Fruit fly (Drosophila melanogaster) whole organism, embryonic: ENCODE results near the gene Cp16.

Experiments used
- CG10959 ChIP-seq: fragments of 200-800 bp; sonication (Bioruptor generic); IDR thresholded peaks from 2 replicates; pipeline ENCODE4 v1.3.6; 2022; ENCODE audit warnings: missing biosample characterization, missing genetic modification characterization
- CG12236 ChIP-seq: fragments of 200-800 bp; sonication (Bioruptor generic); optimal IDR thresholded peaks from 2 replicates; lab custom pipeline; 2016; ENCODE audit warnings: missing biosample characterization, missing genetic modification characterization
- CG12942 ChIP-seq: fragments of 200-800 bp; sonication (Bioruptor generic); optimal IDR thresholded peaks from 3 replicates; lab custom pipeline; 2016; ENCODE audit warnings: missing biosample characterization, missing genetic modification characterization
- CG13424 ChIP-seq: fragments of 200-800 bp; sonication (Bioruptor generic); optimal IDR thresholded peaks from 2 replicates; lab custom pipeline; 2019; ENCODE audit warnings: missing biosample characterization, mild to moderate bottlenecking, missing genetic modification characterization, moderate library complexity
- CG13775 ChIP-seq: fragments of 200-800 bp; sonication (Bioruptor generic); optimal IDR thresholded peaks from 3 replicates; lab custom pipeline; 2017; ENCODE audit warnings: missing biosample characterization, mild to moderate bottlenecking, missing genetic modification characterization
- CG15269 ChIP-seq: fragments of 200-800 bp; sonication (Bioruptor generic); optimal IDR thresholded peaks from 2 replicates; lab custom pipeline; 2018; ENCODE audit warnings: missing biosample characterization, mild to moderate bottlenecking, missing genetic modification characterization, moderate library complexity
- CG17802 ChIP-seq: fragments of 200-800 bp; sonication (Bioruptor generic); optimal IDR thresholded peaks from 2 replicates; lab custom pipeline; 2018; ENCODE audit warnings: missing biosample characterization, mild to moderate bottlenecking, missing genetic modification characterization, moderate library complexity
- CG17829 ChIP-seq: fragments of 200-800 bp; optimal IDR thresholded peaks from 2 replicates; lab custom pipeline; 2019; ENCODE audit warnings: missing biosample characterization, mild to moderate bottlenecking, missing genetic modification characterization, moderate library complexity
- CG18764 ChIP-seq: fragments of 200-800 bp; sonication (Bioruptor generic); optimal IDR thresholded peaks from 3 replicates; lab custom pipeline; 2016; ENCODE audit warnings: missing biosample characterization, missing genetic modification characterization
- CG2116 ChIP-seq: fragments of 200-800 bp; sonication (Bioruptor generic); optimal IDR thresholded peaks from 3 replicates; lab custom pipeline; 2018; ENCODE audit warnings: missing biosample characterization, mild to moderate bottlenecking, missing genetic modification characterization
- CG2678 ChIP-seq: fragments of 200-800 bp; sonication (Bioruptor generic); optimal IDR thresholded peaks from 3 replicates; lab custom pipeline; 2019; ENCODE audit warnings: missing biosample characterization, mild to moderate bottlenecking, missing genetic modification characterization, moderate library complexity
- CG3163 ChIP-seq: fragments of 200-800 bp; sonication (Bioruptor generic); optimal IDR thresholded peaks from 3 replicates; lab custom pipeline; 2016; ENCODE audit warnings: missing biosample characterization, missing genetic modification characterization
- CG33557 ChIP-seq: fragments of 200-800 bp; sonication (Bioruptor generic); optimal IDR thresholded peaks from 2 replicates; lab custom pipeline; 2019; ENCODE audit warnings: missing biosample characterization, mild to moderate bottlenecking, missing genetic modification characterization, moderate library complexity
- CG4282 ChIP-seq: fragments of 200-800 bp; sonication (Bioruptor generic); optimal IDR thresholded peaks from 2 replicates; lab custom pipeline; 2016; ENCODE audit warnings: missing biosample characterization, missing genetic modification characterization
- CG4820 ChIP-seq: fragments of 200-800 bp; sonication (Bioruptor generic); optimal IDR thresholded peaks from 3 replicates; lab custom pipeline; 2016; ENCODE audit warnings: missing biosample characterization, missing genetic modification characterization
- CG6175 ChIP-seq: fragments of 200-800 bp; sonication (Bioruptor generic); IDR thresholded peaks from 3 replicates; pipeline ENCODE4 v1.3.6; 2022; ENCODE audit warnings: missing biosample characterization, missing genetic modification characterization
- CG6689 ChIP-seq: fragments of 200-800 bp; sonication (Bioruptor generic); IDR thresholded peaks from 2 replicates; pipeline ENCODE4 v1.3.6; 2022; ENCODE audit warnings: missing biosample characterization, missing genetic modification characterization
- CG7556 ChIP-seq: fragments of 200-800 bp; sonication (Bioruptor generic); optimal IDR thresholded peaks from 2 replicates; lab custom pipeline; 2017; ENCODE audit warnings: missing biosample characterization, mild to moderate bottlenecking, missing genetic modification characterization
- CG7786 ChIP-seq: fragments of 200-800 bp; sonication (Bioruptor generic); optimal IDR thresholded peaks from 2 replicates; lab custom pipeline; 2016; ENCODE audit warnings: missing biosample characterization, missing genetic modification characterization
- Doc3 ChIP-seq: fragments of 200-800 bp; sonication (Bioruptor generic); IDR thresholded peaks from 3 replicates; pipeline ENCODE4 v1.3.6; 2022; ENCODE audit warnings: missing biosample characterization, missing genetic modification characterization; ENCODE audit not compliant: partially characterized antibody
- Fer2 ChIP-seq: fragments of 200-800 bp; sonication (Bioruptor generic); optimal IDR thresholded peaks from 2 replicates; lab custom pipeline; 2018; ENCODE audit warnings: missing biosample characterization, mild to moderate bottlenecking, missing genetic modification characterization, moderate library complexity
- Gug ChIP-seq: fragments of 200-800 bp; sonication (Bioruptor generic); IDR thresholded peaks from 4 replicates; pipeline ENCODE4 v1.3.6; 2022; ENCODE audit warnings: missing biosample characterization, missing genetic modification characterization
- HHEX ChIP-seq: fragments of 200-800 bp; sonication (Bioruptor generic); optimal IDR thresholded peaks from 3 replicates; lab custom pipeline; 2017; ENCODE audit warnings: missing biosample characterization, mild to moderate bottlenecking, missing genetic modification characterization, missing genetic modification reagents
- Lpt ChIP-seq: fragments of >200 bp; optimal IDR thresholded peaks from 2 replicates; lab custom pipeline; 2018; ENCODE audit warnings: missing biosample characterization, missing genetic modification characterization
- NC2α ChIP-seq: fragments of 200-800 bp; sonication (Bioruptor generic); optimal IDR thresholded peaks from 2 replicates; lab custom pipeline; 2016; ENCODE audit warnings: missing biosample characterization, missing genetic modification characterization
- Nf-YB ChIP-seq: fragments of 200-800 bp; sonication (Bioruptor generic); optimal IDR thresholded peaks from 3 replicates; lab custom pipeline; 2019; ENCODE audit warnings: missing biosample characterization, mild to moderate bottlenecking, missing genetic modification characterization, moderate library complexity
- Nf-YC ChIP-seq: fragments of 200-800 bp; optimal IDR thresholded peaks from 3 replicates; lab custom pipeline; 2019; ENCODE audit warnings: missing biosample characterization, mild to moderate bottlenecking, missing genetic modification characterization, moderate library complexity
- Scr ChIP-seq: fragments of 200-800 bp; sonication (Bioruptor generic); IDR thresholded peaks from 2 replicates; pipeline ENCODE4 v1.3.6; 2022; ENCODE audit warnings: missing biosample characterization, missing genetic modification characterization; ENCODE audit not compliant: partially characterized antibody
- Side ChIP-seq: fragments of 200-800 bp; sonication (Bioruptor generic); optimal IDR thresholded peaks from 2 replicates; lab custom pipeline; 2016; ENCODE audit warnings: missing biosample characterization, missing genetic modification characterization
- Sry-β ChIP-seq: fragments of 200-800 bp; sonication (Bioruptor generic); optimal IDR thresholded peaks from 2 replicates; lab custom pipeline; 2018; ENCODE audit warnings: missing biosample characterization, mild to moderate bottlenecking, missing genetic modification characterization, moderate library complexity
- Ssrp ChIP-seq: fragments of 200-800 bp; sonication (Bioruptor generic); optimal IDR thresholded peaks from 2 replicates; lab custom pipeline; 2018; ENCODE audit warnings: missing biosample characterization, mild to moderate bottlenecking, missing genetic modification characterization, moderate library complexity
- bab2 ChIP-seq: fragments of 200-800 bp; sonication (Bioruptor generic); optimal IDR thresholded peaks from 2 replicates; lab custom pipeline; 2016; ENCODE audit warnings: missing biosample characterization, missing genetic modification characterization
- crp ChIP-seq, 2 experiments: fragments of 200-800 bp; sonication (Bioruptor generic); optimal IDR thresholded peaks; 2 replicates in 1 of 2; 3 replicates in 1 of 2; lab custom pipeline; 2017; ENCODE audit warnings: missing biosample characterization in 2 of 2, missing genetic modification characterization in 2 of 2, mild to moderate bottlenecking in 1 of 2, moderate library complexity in 1 of 2
- ems ChIP-seq: fragments of 200-800 bp; sonication (Bioruptor generic); optimal IDR thresholded peaks from 3 replicates; lab custom pipeline; 2016; ENCODE audit warnings: missing biosample characterization, missing genetic modification characterization
- exex ChIP-seq: fragments of 200-800 bp; sonication (Bioruptor generic); optimal IDR thresholded peaks from 4 replicates; lab custom pipeline; 2018; ENCODE audit warnings: missing biosample characterization, mild to moderate bottlenecking, missing genetic modification characterization, moderate library complexity
- hkb ChIP-seq, 2 experiments: fragments of 200-800 bp in 1 of 2; fragments of >200 bp in 1 of 2; sonication (Bioruptor generic) in 1 of 2; IDR thresholded peaks in 1 of 2; optimal IDR thresholded peaks in 1 of 2; 2 replicates each; pipeline versions ENCODE4 v1.3.6 to Lab custom; 2017 to 2022; ENCODE audit warnings: missing biosample characterization in 1 of 2, missing genetic modification characterization in 1 of 2
- ind ChIP-seq: fragments of 200-800 bp; sonication (Bioruptor generic); optimal IDR thresholded peaks from 3 replicates; lab custom pipeline; 2016; ENCODE audit warnings: missing biosample characterization, missing genetic modification characterization
- lilli ChIP-seq: fragments of 200-800 bp; sonication (Bioruptor generic); optimal IDR thresholded peaks from 3 replicates; lab custom pipeline; 2016; ENCODE audit warnings: missing biosample characterization, missing genetic modification characterization
- pfk ChIP-seq: fragments of 200-800 bp; sonication (Bioruptor generic); optimal IDR thresholded peaks from 2 replicates; lab custom pipeline; 2018; ENCODE audit warnings: missing biosample characterization, mild to moderate bottlenecking, missing genetic modification characterization, moderate library complexity
- salm ChIP-seq: fragments of 200-800 bp; sonication (Bioruptor generic); optimal IDR thresholded peaks from 2 replicates; lab custom pipeline; 2018; ENCODE audit warnings: missing biosample characterization, mild to moderate bottlenecking, missing genetic modification characterization
- scrt ChIP-seq: fragments of 200-800 bp; sonication (Bioruptor generic); optimal IDR thresholded peaks from 2 replicates; lab custom pipeline; 2018; ENCODE audit warnings: missing biosample characterization, mild to moderate bottlenecking, missing genetic modification characterization, moderate library complexity
- sens ChIP-seq: fragments of 200-800 bp; sonication (Bioruptor generic); peaks from one replicate; lab custom pipeline; 2016; ENCODE audit warnings: missing biosample characterization, missing genetic modification characterization
- sens-2 ChIP-seq: fragments of 200-800 bp; sonication (Bioruptor generic); IDR thresholded peaks from 2 replicates; pipeline ENCODE4 v1.3.6; 2022; ENCODE audit warnings: missing biosample characterization, missing genetic modification characterization
- sim ChIP-seq: fragments of 200-800 bp; sonication (Bioruptor generic); IDR thresholded peaks from 2 replicates; pipeline ENCODE4 v1.3.6; 2022; ENCODE audit warnings: missing biosample characterization, missing genetic modification characterization
- sisA ChIP-seq: fragments of 200-800 bp; sonication (Bioruptor generic); IDR thresholded peaks from 2 replicates; pipeline ENCODE4 v1.3.6; 2022; ENCODE audit warnings: missing biosample characterization, missing genetic modification characterization
- stwl ChIP-seq: fragments of 200-800 bp; sonication (Bioruptor generic); optimal IDR thresholded peaks from 3 replicates; lab custom pipeline; 2018; ENCODE audit warnings: missing biosample characterization, mild to moderate bottlenecking, missing genetic modification characterization, moderate library complexity
- trem ChIP-seq: fragments of 200-800 bp; optimal IDR thresholded peaks from 3 replicates; lab custom pipeline; 2019; ENCODE audit warnings: missing biosample characterization, mild to moderate bottlenecking, missing genetic modification characterization, moderate library complexity
- wek ChIP-seq: fragments of 200-800 bp; sonication (Bioruptor generic); optimal IDR thresholded peaks from 3 replicates; lab custom pipeline; 2018; ENCODE audit warnings: missing biosample characterization, mild to moderate bottlenecking, missing genetic modification characterization, moderate library complexity

Gene Cp16

DNA sequence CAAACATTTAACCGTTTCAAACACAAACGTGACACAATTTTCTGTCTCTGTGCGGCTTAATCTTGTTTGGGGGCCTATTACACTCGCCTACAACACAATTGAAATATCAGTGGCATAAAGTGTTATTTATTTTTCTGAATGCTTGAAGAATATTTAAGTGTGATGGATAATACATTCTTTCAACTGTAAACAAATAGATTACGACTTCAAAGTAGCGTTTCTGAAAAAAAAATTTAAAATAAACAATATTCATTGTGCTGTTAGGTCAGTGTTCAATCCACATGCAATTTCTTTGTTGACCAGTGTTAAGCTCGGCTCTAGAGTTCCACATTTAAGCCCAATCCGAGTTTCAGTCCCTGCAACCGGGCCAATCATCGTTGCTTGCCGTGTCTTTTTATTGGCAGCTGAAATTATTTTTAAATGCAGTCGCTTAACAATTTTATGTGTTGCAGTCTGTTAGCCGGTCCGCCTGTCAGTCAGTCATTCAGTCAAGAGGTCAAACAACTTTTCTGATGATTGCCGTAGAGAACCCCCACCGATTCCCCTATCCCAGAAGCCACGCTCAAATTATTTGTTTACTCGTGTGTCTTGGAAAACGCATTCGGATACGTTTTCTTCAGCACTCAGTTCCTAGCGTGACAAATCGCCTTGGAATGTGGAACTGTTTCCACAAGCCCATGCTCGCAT is 41.4 kb downstream of the Cp16 start (continued):
- TF ChIP-seq NC2α (GFP tag; lab: Kevin White, UChicago) (peak; percentile 20), crp (GFP tag; optimal IDR thresholded peaks at IDR 0.05; lab: Kevin White, UChicago) (peak in 1 of 2 experiments; percentile 9), Doc3 (GFP tag; lab: Robert Waterston, UW) (no peak), CG4282 (no peak), CG13775 (peak; percentile 57), CG13424 (tag; lab: Kevin White, UChicago) (peak; percentile 85), sim (peak; percentile 47; the same call in 1 of the 2 replicates), CG33557 (GFP tag; lab: Kevin White, UChicago) (peak; percentile 79), trem (tag; lab: Kevin White, UChicago) (peak; percentile 51), salm (peak; percentile 41), CG6175 (no peak), Nf-YC (tag; lab: Kevin White, UChicago) (peak; percentile 43), exex (tag; lab: Kevin White, UChicago) (no peak), CG12942 (GFP tag; lab: Kevin White, UChicago) (peak; percentile 48), CG10959 (GFP tag; lab: Robert Waterston, UW) (peak; percentile 47; the same call in 1 of the 2 replicates), sisA (GFP tag; lab: Robert Waterston, UW) (peak; percentile 57; the same call in 1 of the 2 replicates), scrt (GFP tag; lab: Kevin White, UChicago) (peak; percentile 34), Lpt (no peak), CG18764 (peak; percentile 48), Side (GFP tag; lab: Kevin White, UChicago) (peak; percentile 52), pfk (GFP tag; lab: Kevin White, UChicago) (no peak), hkb (optimal IDR thresholded peaks at IDR 0.05; lab: Kevin White, UChicago) (no peak), hkb (GFP tag; IDR thresholded peaks at IDR 0.05; lab: Robert Waterston, UW) (peak; percentile 70), CG17829 (tag; lab: Kevin White, UChicago) (peak; percentile 81), CG12236 (GFP tag; lab: Kevin White, UChicago) (peak; percentile 66), bab2 (peak; percentile 45), sens (GFP tag; lab: Kevin White, UChicago) (peak; percentile 96), CG4820 (GFP tag; lab: Kevin White, UChicago) (peak; percentile 62), Gug (GFP tag; lab: Robert Waterston, UW) (peak; percentile 20; the same call in 1 of the 4 replicates), CG15269 (tag; lab: Kevin White, UChicago) (peak; percentile 83), CG7556 (GFP tag; lab: Kevin White, UChicago) (peak; percentile 75), HHEX (GFP tag; lab: Kevin White, UChicago) (peak; percentile 8), ind (GFP tag; lab: Kevin White, UChicago) (peak; percentile 55), lilli (peak; percentile 46), Sry-β (GFP tag; lab: Kevin White, UChicago) (no peak), CG2678 (tag; lab: Kevin White, UChicago) (peak; percentile 86), sens-2 (GFP tag; lab: Robert Waterston, UW) (peak; percentile 34; the same call in 1 of the 2 replicates), Fer2 (tag; lab: Kevin White, UChicago) (peak; percentile 26), Ssrp (tag; lab: Kevin White, UChicago) (peak; percentile 79), ems (GFP tag; lab: Kevin White, UChicago) (no peak), Scr (no peak), CG3163 (GFP tag; lab: Kevin White, UChicago) (peak; percentile 21), Nf-YB (peak; percentile 70), stwl (tag; lab: Kevin White, UChicago) (peak; percentile 4), CG6689 (GFP tag; lab: Robert Waterston, UW) (peak; percentile 78), wek (GFP tag; lab: Kevin White, UChicago) (peak; percentile 33), CG2116 (GFP tag; lab: Kevin White, UChicago) (peak; percentile 35), CG7786 (GFP tag; lab: Kevin White, UChicago) (peak; percentile 38), CG17802 (tag; lab: Kevin White, UChicago) (peak; percentile 18)
